Worm (Caenorhabditis elegans): ENCODE data around the gene nlp-19.

ce11 chrX:11003701-11004100 lies 45.2 kb downstream of the nlp-19 start:
- TF ChIP-seq nhr-76 (tag; optimal IDR thresholded peaks at IDR 0.05) (no peak), snpc-4 (tag; optimal IDR thresholded peaks at IDR 0.05) (no peak), nhr-237 (tag; optimal IDR thresholded peaks at IDR 0.05) (no peak), ztf-11 (tag; optimal IDR thresholded peaks at IDR 0.05) (no peak), unc-39 (tag; optimal IDR thresholded peaks at IDR 0.05) (no peak), unc-62 (GFP tag; optimal IDR thresholded peaks at IDR 0.05) (no peak), tbx-8 (GFP tag; optimal IDR thresholded peaks at IDR 0.05) (no peak), sptf-1 (tag; optimal IDR thresholded peaks at IDR 0.05) (no peak), pha-4 (tag; optimal IDR thresholded peaks at IDR 0.05) (no peak), blmp-1 (tag; optimal IDR thresholded peaks at IDR 0.05) (no peak), nhr-12 (tag; optimal IDR thresholded peaks at IDR 0.05) (no peak), lin-13 (tag; optimal IDR thresholded peaks at IDR 0.05) (no peak), nhr-28 (tag; optimal IDR thresholded peaks at IDR 0.05) (no peak), lin-32 (GFP tag; optimal IDR thresholded peaks at IDR 0.05) (no peak)

Data from whole organism, mixed stage, embryonic.